Worm (Caenorhabditis elegans) whole organism, midembryonic: Measurements from ENCODE around the gene eng-1.

Experiments used
- T22C8.4 ChIP-seq: fragments of 200-800 bp; sonication (Bioruptor generic); IDR thresholded peaks from 2 replicates; pipeline ENCODE4 v1.3.6; 2022; ENCODE audit warnings: missing genetic modification characterization, missing compliant biosample characterization
- cog-1 ChIP-seq: sonication (generic microtip); optimal IDR thresholded peaks from 2 replicates; lab custom pipeline; 2016; ENCODE audit warnings: missing genetic modification characterization, missing compliant biosample characterization
- flt-1 ChIP-seq: fragments of 200-800 bp; sonication (Bioruptor generic); IDR thresholded peaks from 2 replicates; pipeline ENCODE4 v1.3.6; 2022; ENCODE audit warnings: missing genetic modification characterization, missing compliant biosample characterization
- klf-2 ChIP-seq: fragments of 200-800 bp; sonication (Bioruptor generic); conservative IDR thresholded peaks from 2 replicates; pipeline ENCODE4 v1.3.6; 2022; ENCODE audit warnings: missing genetic modification reagents, missing genetic modification characterization, missing compliant biosample characterization
- med-1 ChIP-seq: sonication (generic microtip); optimal IDR thresholded peaks from 2 replicates; lab custom pipeline; 2017; ENCODE audit warnings: missing genetic modification characterization, mild to moderate bottlenecking, missing compliant biosample characterization, antibody characterized with exemption, missing genetic modification reagents; ENCODE audit not compliant: insufficient read depth
- ref-1 ChIP-seq: fragments of 200-800 bp; sonication (Bioruptor generic); conservative IDR thresholded peaks from 2 replicates; pipeline ENCODE4 v1.3.6; 2022; ENCODE audit warnings: missing genetic modification reagents, missing genetic modification characterization, missing compliant biosample characterization
- tab-1 ChIP-seq: fragments of 200-800 bp; sonication (Bioruptor generic); IDR thresholded peaks from 2 replicates; pipeline ENCODE4 v1.3.6; 2022; ENCODE audit warnings: missing genetic modification characterization, missing compliant biosample characterization
- ztf-23 ChIP-seq: fragments of 200-800 bp; sonication (Bioruptor generic); IDR thresholded peaks from 2 replicates; pipeline ENCODE4 v1.3.6; 2022; ENCODE audit warnings: missing genetic modification reagents, missing genetic modification characterization, missing compliant biosample characterization
- ztf-29 ChIP-seq: fragments of 200-800 bp; sonication (Bioruptor generic); IDR thresholded peaks from 2 replicates; pipeline ENCODE4 v1.3.6; 2022; ENCODE audit warnings: missing genetic modification reagents, missing genetic modification characterization, missing compliant biosample characterization

ce11 chrIII:5897468-5897867 is 29.2 kb upstream of the eng-1 start:
- no peak for TF ChIP-seq ztf-29
- TF ChIP-seq ref-1 (GFP tag; lab: Robert Waterston, UW) = no peak
- TF ChIP-seq ztf-23 (GFP tag; lab: Robert Waterston, UW) = no peak
- no peak for TF ChIP-seq med-1
- no peak for TF ChIP-seq klf-2 (GFP tag; lab: Robert Waterston, UW)
- TF ChIP-seq T22C8.4 = no peak
- TF ChIP-seq flt-1 (GFP tag; lab: Robert Waterston, UW) = no peak
- no peak for TF ChIP-seq tab-1 (GFP tag; lab: Robert Waterston, UW)
- TF ChIP-seq cog-1 (tag; lab: Kevin White, UChicago) = no peak
